Fruit fly (Drosophila melanogaster) whole organism, pupa: Measurements from ENCODE around the gene rdgB.
A peak's percentile ranks its signal among the peaks of the same experiment; 100 is the strongest.

ENCODE experiments used
- CG10348 ChIP-seq: fragments of 200-800 bp; sonication (Bioruptor generic); IDR thresholded peaks from 2 replicates; pipeline ENCODE4 v1.3.6; 2022; ENCODE audit warnings: missing biosample characterization, missing genetic modification characterization
- CG12605 ChIP-seq: fragments of 200-800 bp; sonication (Bioruptor generic); IDR thresholded peaks from 2 replicates; pipeline ENCODE4 v1.3.6; 2022; ENCODE audit warnings: missing biosample characterization, missing genetic modification characterization
- CG13204 ChIP-seq: fragments of 200-800 bp; sonication (Bioruptor generic); optimal IDR thresholded peaks from 2 replicates; lab custom pipeline; 2018; ENCODE audit warnings: missing biosample characterization, mild to moderate bottlenecking, missing genetic modification characterization, moderate library complexity
- CG14655 ChIP-seq: fragments of 200-800 bp; sonication (Bioruptor generic); optimal IDR thresholded peaks from 3 replicates; lab custom pipeline; 2017; ENCODE audit warnings: mild to moderate bottlenecking, missing biosample characterization, missing genetic modification reagents, missing genetic modification characterization
- CG15710 ChIP-seq: fragments of 200-800 bp; sonication (Bioruptor generic); optimal IDR thresholded peaks from 2 replicates; lab custom pipeline; 2018; ENCODE audit warnings: missing biosample characterization, mild to moderate bottlenecking, missing genetic modification characterization, moderate library complexity
- CG17806 ChIP-seq: fragments of 200-800 bp; sonication (Bioruptor generic); optimal IDR thresholded peaks from 2 replicates; lab custom pipeline; 2018; ENCODE audit warnings: missing biosample characterization, mild to moderate bottlenecking, missing genetic modification characterization, moderate library complexity
- CG32121 ChIP-seq: fragments of 200-800 bp; sonication (Bioruptor generic); IDR thresholded peaks from 2 replicates; pipeline ENCODE4 v1.3.6; 2022; ENCODE audit warnings: missing biosample characterization, missing genetic modification characterization
- CG34367 ChIP-seq: fragments of 200-800 bp; sonication (Bioruptor generic); optimal IDR thresholded peaks from 2 replicates; lab custom pipeline; 2018; ENCODE audit warnings: missing biosample characterization, mild to moderate bottlenecking, missing genetic modification characterization
- CG4496 ChIP-seq: fragments of 200-800 bp; sonication (Bioruptor generic); IDR thresholded peaks from 3 replicates; pipeline ENCODE4 v1.3.6; 2022; ENCODE audit warnings: missing biosample characterization, missing genetic modification characterization
- CG8159 ChIP-seq: fragments of 200-800 bp; sonication (Bioruptor generic); optimal IDR thresholded peaks from 3 replicates; lab custom pipeline; 2018; ENCODE audit warnings: missing biosample characterization, mild to moderate bottlenecking, missing genetic modification characterization, moderate library complexity
- CG8301 ChIP-seq: fragments of 200-800 bp; sonication (Bioruptor generic); optimal IDR thresholded peaks from 2 replicates; lab custom pipeline; 2018; ENCODE audit warnings: missing biosample characterization, mild to moderate bottlenecking, missing genetic modification characterization
- CG9948 ChIP-seq: fragments of 200-800 bp; sonication (Bioruptor generic); optimal IDR thresholded peaks from 2 replicates; lab custom pipeline; 2018; ENCODE audit warnings: missing biosample characterization, mild to moderate bottlenecking, missing genetic modification characterization, moderate library complexity
- D1 ChIP-seq: fragments of 200-800 bp; sonication (Bioruptor generic); optimal IDR thresholded peaks from 2 replicates; lab custom pipeline; 2018; ENCODE audit warnings: missing biosample characterization, mild to moderate bottlenecking, missing genetic modification characterization, moderate library complexity
- EcR ChIP-seq: fragments of 200-800 bp; sonication (Bioruptor generic); optimal IDR thresholded peaks from 3 replicates; lab custom pipeline; 2019; ENCODE audit warnings: missing biosample characterization, missing genetic modification characterization, mild to moderate bottlenecking, moderate library complexity, missing genetic modification reagents
- Ets98B ChIP-seq: fragments of 200-800 bp; sonication (Bioruptor generic); IDR thresholded peaks from 2 replicates; pipeline ENCODE4 v1.3.6; 2022; ENCODE audit warnings: missing biosample characterization, missing genetic modification characterization
- Pif1A ChIP-seq: fragments of 200-800 bp; sonication (Bioruptor generic); optimal IDR thresholded peaks from 3 replicates; lab custom pipeline; 2016; ENCODE audit warnings: missing biosample characterization, missing genetic modification characterization
- Pif1B ChIP-seq: fragments of 200-800 bp; sonication (Bioruptor generic); optimal IDR thresholded peaks from 3 replicates; lab custom pipeline; 2016; ENCODE audit warnings: missing biosample characterization, missing genetic modification characterization
- Snoo ChIP-seq: fragments of 200-800 bp; sonication (Bioruptor generic); optimal IDR thresholded peaks from 3 replicates; lab custom pipeline; 2017; ENCODE audit warnings: missing biosample characterization, mild to moderate bottlenecking, missing genetic modification characterization, inconsistent platforms
- fd96Ca ChIP-seq: fragments of 200-800 bp; sonication (Bioruptor generic); IDR thresholded peaks from 3 replicates; pipeline ENCODE4 v1.3.6; 2022; ENCODE audit warnings: missing biosample characterization, missing genetic modification characterization
- gl ChIP-seq: fragments of 200-800 bp; sonication (Bioruptor generic); optimal IDR thresholded peaks from 2 replicates; lab custom pipeline; 2018; ENCODE audit warnings: missing biosample characterization, mild to moderate bottlenecking, missing genetic modification characterization
- rn ChIP-seq: fragments of 200-800 bp; sonication (Bioruptor generic); IDR thresholded peaks from 2 replicates; pipeline ENCODE4 v1.3.6; 2022; ENCODE audit warnings: missing biosample characterization, missing genetic modification characterization

rdgB gene

DNA sequence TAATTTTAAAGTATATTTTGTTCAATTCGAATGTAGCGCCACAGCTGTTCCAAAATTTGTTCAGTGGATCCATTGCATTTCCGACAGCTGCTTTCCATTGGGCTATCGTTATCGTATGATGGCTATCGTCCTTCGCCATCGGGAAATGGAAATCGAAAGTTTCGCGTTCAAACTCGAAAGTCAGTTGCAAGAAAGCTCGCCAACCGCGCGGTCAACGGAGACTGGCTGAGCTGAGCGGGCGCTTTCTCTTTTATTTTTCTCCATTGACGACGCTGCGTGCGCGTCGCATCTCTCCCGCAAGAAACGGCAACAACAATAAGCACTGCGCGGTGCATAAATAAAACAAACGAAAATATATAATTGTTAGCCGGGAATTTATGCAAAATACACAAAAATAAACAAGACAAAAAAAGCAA, 21.0 kb downstream of the rdgB start, which contains the start of gene inaE:
Gene inaE (plus strand): TSS at position 181 of the 416 bp plus-strand sequence.
- TF ChIP-seq CG15710 (tag; lab: Kevin White, UChicago): no peak
- peak; percentile 44; the same call in 1 of the 3 replicates for TF ChIP-seq fd96Ca (GFP tag; lab: Robert Waterston, UW)
- TF ChIP-seq Pif1A (GFP tag; lab: Kevin White, UChicago): peak; percentile 21
- peak; percentile 46; the same call in 1 of the 2 replicates for TF ChIP-seq Ets98B
- 0 out of 3 replicates have a peak, but pooled peaks have one; percentile 40 for TF ChIP-seq CG4496
- TF ChIP-seq Snoo (tag; lab: Kevin White, UChicago): peak; percentile 24
- no peak for TF ChIP-seq CG14655

DNA sequence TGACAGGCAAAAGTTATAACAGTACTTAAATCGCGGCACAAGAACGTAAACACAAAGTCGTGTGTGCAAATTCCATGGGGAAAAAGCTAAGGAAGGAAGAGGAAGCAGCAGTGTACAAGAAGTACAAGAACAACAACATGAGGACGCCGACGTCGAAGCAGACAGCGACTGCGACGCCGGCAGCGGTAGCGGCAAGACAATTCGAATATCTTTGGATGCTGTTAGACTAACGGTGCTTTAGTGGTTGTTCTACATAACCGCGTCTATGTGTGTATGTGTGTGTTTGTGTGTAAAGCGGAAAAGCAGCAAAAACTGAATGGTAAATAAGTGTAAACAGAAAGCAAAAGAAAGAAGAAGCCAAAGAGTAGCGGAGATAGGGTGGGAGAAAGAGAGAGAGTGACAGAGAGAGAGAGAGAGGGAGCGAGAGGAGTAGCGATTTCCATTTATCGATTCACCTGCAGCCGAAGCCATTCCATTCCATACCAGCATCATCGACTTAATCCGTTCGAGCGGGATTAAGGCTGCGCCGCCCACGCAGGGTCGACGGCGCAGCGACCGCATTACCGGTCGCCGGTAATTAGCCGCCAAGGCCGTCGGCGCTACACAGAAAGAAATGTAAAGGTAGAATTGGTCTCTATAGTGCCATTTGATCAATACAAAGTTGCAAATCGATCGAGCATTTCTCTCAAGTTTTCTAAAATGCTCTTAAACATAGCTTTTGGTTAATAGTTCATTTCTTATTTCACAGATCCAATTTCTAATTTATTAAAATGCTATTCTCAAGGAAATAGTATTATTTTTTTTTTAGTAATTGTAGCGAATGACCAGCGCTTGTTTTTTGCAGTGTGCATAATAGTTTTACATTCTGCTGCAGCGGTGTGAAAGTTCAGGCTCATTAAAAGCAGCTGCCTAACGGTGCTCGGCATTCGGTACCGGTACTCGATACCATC, 21.7 kb downstream of the rdgB start:
- TF ChIP-seq Ets98B (peak; percentile 56), CG13204 (GFP tag; lab: Kevin White, UChicago) (no peak), rn (GFP tag; lab: Robert Waterston, UW) (peak; percentile 30; the same call in 1 of the 2 replicates), Pif1B (GFP tag; lab: Kevin White, UChicago) (peak; percentile 13), EcR (GFP tag; lab: Kevin White, UChicago) (no peak), Pif1A (GFP tag; lab: Kevin White, UChicago) (peak; percentile 64), CG34367 (tag; lab: Kevin White, UChicago) (no peak), CG8159 (tag; lab: Kevin White, UChicago) (peak; percentile 55), D1 (tag; lab: Kevin White, UChicago) (no peak), fd96Ca (GFP tag; lab: Robert Waterston, UW) (peak; percentile 43; the same call in 1 of the 3 replicates), CG17806 (peak; percentile 48), CG4496 (peak; percentile 83), CG8301 (tag; lab: Kevin White, UChicago) (peak; percentile 58), CG15710 (tag; lab: Kevin White, UChicago) (peak; percentile 40), CG12605 (GFP tag; lab: Robert Waterston, UW) (peak; percentile 50; the same call in 1 of the 2 replicates), CG9948 (tag; lab: Kevin White, UChicago) (peak; percentile 48), Snoo (tag; lab: Kevin White, UChicago) (no peak), CG32121 (GFP tag; lab: Robert Waterston, UW) (peak; percentile 73), CG10348 (GFP tag; lab: Robert Waterston, UW) (no peak), gl (no peak), CG14655 (peak; percentile 71)

dm6 chrX:13786037-13786667, 23.6 kb downstream of the rdgB start:
- TF ChIP-seq Snoo (tag; lab: Kevin White, UChicago) (no peak), EcR (GFP tag; lab: Kevin White, UChicago) (no peak), Ets98B (no peak), D1 (tag; lab: Kevin White, UChicago) (no peak), CG9948 (tag; lab: Kevin White, UChicago) (no peak), gl (no peak), CG4496 (no peak), CG32121 (GFP tag; lab: Robert Waterston, UW) (no peak), rn (GFP tag; lab: Robert Waterston, UW) (no peak), CG34367 (tag; lab: Kevin White, UChicago) (no peak), CG15710 (tag; lab: Kevin White, UChicago) (no peak)

DNA sequence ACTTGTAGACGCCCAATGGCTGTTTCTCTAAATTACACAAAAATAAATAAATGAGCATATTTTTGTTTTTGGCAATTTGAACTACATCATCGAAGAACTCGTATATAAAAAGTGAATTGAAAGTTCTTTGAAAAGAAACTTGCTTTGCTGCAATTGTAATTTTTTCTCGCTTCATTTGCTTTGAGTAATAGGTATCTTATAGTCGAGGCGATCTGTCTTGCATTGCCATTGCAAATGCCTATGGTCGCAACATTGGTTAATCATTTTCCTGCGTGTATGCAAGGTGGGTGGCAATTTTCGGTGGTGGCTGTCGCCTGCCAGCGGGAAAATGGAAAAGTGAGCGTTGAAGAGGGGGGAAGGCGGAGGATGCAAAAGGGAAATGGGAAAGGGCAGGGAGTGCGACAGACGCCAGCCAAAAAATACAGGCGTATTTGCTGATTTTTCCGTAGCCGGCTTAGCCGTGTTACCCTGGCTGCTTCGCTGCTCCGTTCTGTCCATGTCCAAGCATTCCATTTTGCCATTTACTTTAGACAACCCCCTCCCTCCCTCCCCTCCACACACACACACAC, 24.8 kb downstream of the rdgB start:
- TF ChIP-seq CG14655 (no peak), CG34367 (tag; lab: Kevin White, UChicago) (no peak), CG8301 (tag; lab: Kevin White, UChicago) (no peak), CG13204 (GFP tag; lab: Kevin White, UChicago) (no peak), CG17806 (no peak), Ets98B (no peak), Snoo (tag; lab: Kevin White, UChicago) (no peak), fd96Ca (GFP tag; lab: Robert Waterston, UW) (no peak), CG8159 (tag; lab: Kevin White, UChicago) (no peak), CG15710 (tag; lab: Kevin White, UChicago) (no peak), CG12605 (GFP tag; lab: Robert Waterston, UW) (no peak), CG32121 (GFP tag; lab: Robert Waterston, UW) (no peak), CG4496 (no peak), rn (GFP tag; lab: Robert Waterston, UW) (no peak), CG10348 (GFP tag; lab: Robert Waterston, UW) (no peak), gl (no peak)
